Fruit fly (Drosophila melanogaster) whole organism, embryonic: ENCODE data around the gene mrva.

Experiments
- Antp ChIP-seq: fragments of 200-800 bp; sonication (Bioruptor generic); optimal IDR thresholded peaks from 3 replicates; lab custom pipeline; 2016; ENCODE audit warnings: missing biosample characterization, missing genetic modification characterization
- Asciz ChIP-seq: fragments of 200-800 bp; sonication (Bioruptor generic); optimal IDR thresholded peaks from 2 replicates; lab custom pipeline; 2017; ENCODE audit warnings: missing biosample characterization, mild to moderate bottlenecking, missing genetic modification characterization, missing genetic modification reagents
- B-H2 ChIP-seq: fragments of 200-800 bp; sonication (Bioruptor generic); optimal IDR thresholded peaks from 2 replicates; lab custom pipeline; 2018; ENCODE audit warnings: missing biosample characterization, mild to moderate bottlenecking, missing genetic modification characterization
- C15 ChIP-seq: fragments of 200-800 bp; sonication (Bioruptor generic); IDR thresholded peaks from 3 replicates; pipeline ENCODE4 v1.3.6; 2022; ENCODE audit warnings: missing biosample characterization, missing genetic modification characterization
- CG10979 ChIP-seq: fragments of 200-800 bp; sonication (Bioruptor generic); optimal IDR thresholded peaks from 2 replicates; lab custom pipeline; 2018; ENCODE audit warnings: missing biosample characterization, mild to moderate bottlenecking, missing genetic modification characterization, moderate library complexity
- CG12219 ChIP-seq: fragments of 200-800 bp; sonication (Bioruptor generic); optimal IDR thresholded peaks from 3 replicates; lab custom pipeline; 2018; ENCODE audit warnings: missing biosample characterization, mild to moderate bottlenecking, missing genetic modification characterization
- CG1233 ChIP-seq: fragments of 200-800 bp; sonication (Bioruptor generic); optimal IDR thresholded peaks from 4 replicates; lab custom pipeline; 2018; ENCODE audit warnings: missing biosample characterization, mild to moderate bottlenecking, missing genetic modification characterization
- CG12659 ChIP-seq: fragments of 200-800 bp; sonication (Bioruptor generic); optimal IDR thresholded peaks from 3 replicates; lab custom pipeline; 2017; ENCODE audit warnings: mild to moderate bottlenecking, missing biosample characterization, missing genetic modification reagents, missing genetic modification characterization
- CG13296 ChIP-seq: fragments of 200-800 bp; sonication (Bioruptor generic); optimal IDR thresholded peaks from 3 replicates; lab custom pipeline; 2018; ENCODE audit warnings: missing biosample characterization, mild to moderate bottlenecking, missing genetic modification characterization
- CG14965 ChIP-seq: fragments of 200-800 bp; sonication (Bioruptor generic); optimal IDR thresholded peaks from 2 replicates; lab custom pipeline; 2016; ENCODE audit warnings: missing biosample characterization, missing genetic modification characterization, borderline replicate concordance
- CG15073 ChIP-seq: fragments of 200-800 bp; sonication (Bioruptor generic); optimal IDR thresholded peaks from 2 replicates; lab custom pipeline; 2016; ENCODE audit warnings: missing biosample characterization, missing genetic modification characterization
- CG15269 ChIP-seq: fragments of 200-800 bp; sonication (Bioruptor generic); optimal IDR thresholded peaks from 2 replicates; lab custom pipeline; 2018; ENCODE audit warnings: missing biosample characterization, mild to moderate bottlenecking, missing genetic modification characterization, moderate library complexity
- CG1529 ChIP-seq: fragments of 200-800 bp; sonication (Bioruptor generic); optimal IDR thresholded peaks from 3 replicates; lab custom pipeline; 2018; ENCODE audit warnings: missing biosample characterization, missing genetic modification characterization
- CG17359 ChIP-seq: fragments of 200-800 bp; sonication (Bioruptor generic); optimal IDR thresholded peaks from 3 replicates; lab custom pipeline; 2018; ENCODE audit warnings: missing biosample characterization, mild to moderate bottlenecking, missing genetic modification characterization, moderate library complexity
- CG34376 ChIP-seq: fragments of 200-800 bp; sonication (Bioruptor generic); optimal IDR thresholded peaks from 2 replicates; lab custom pipeline; 2018; ENCODE audit warnings: missing biosample characterization, mild to moderate bottlenecking, missing genetic modification characterization
- CG3995 ChIP-seq: fragments of 200-800 bp; sonication (Bioruptor generic); optimal IDR thresholded peaks from 3 replicates; lab custom pipeline; 2016; ENCODE audit warnings: missing biosample characterization, missing genetic modification characterization
- CG4282 ChIP-seq: fragments of 200-800 bp; sonication (Bioruptor generic); optimal IDR thresholded peaks from 2 replicates; lab custom pipeline; 2016; ENCODE audit warnings: missing biosample characterization, missing genetic modification characterization
- CG43689 ChIP-seq: fragments of 200-800 bp; sonication (Bioruptor generic); IDR thresholded peaks from 2 replicates; pipeline ENCODE4 v1.3.6; 2022; ENCODE audit warnings: missing biosample characterization, missing genetic modification characterization
- CHES-1-like ChIP-seq: fragments of 200-800 bp; sonication (Bioruptor generic); optimal IDR thresholded peaks from 2 replicates; lab custom pipeline; 2016; ENCODE audit warnings: missing biosample characterization, missing genetic modification characterization
- CrebB ChIP-seq: fragments of 200-800 bp; sonication (Bioruptor generic); optimal IDR thresholded peaks from 3 replicates; lab custom pipeline; 2018; ENCODE audit warnings: missing biosample characterization, mild to moderate bottlenecking, missing genetic modification characterization
- D19B ChIP-seq: fragments of 200-800 bp; sonication (Bioruptor generic); optimal IDR thresholded peaks from 2 replicates; lab custom pipeline; 2017; ENCODE audit warnings: missing biosample characterization, mild to moderate bottlenecking, missing genetic modification characterization
- E2f1 ChIP-seq: fragments of 200-800 bp; sonication (Bioruptor generic); IDR thresholded peaks from 2 replicates; pipeline ENCODE4 v1.3.6; 2022; ENCODE audit warnings: missing biosample characterization, missing genetic modification characterization
- Ets97D ChIP-seq: fragments of 200-800 bp; sonication (Bioruptor generic); optimal IDR thresholded peaks from 3 replicates; lab custom pipeline; 2016; ENCODE audit warnings: missing biosample characterization, missing genetic modification characterization
- Gug ChIP-seq: fragments of 200-800 bp; sonication (Bioruptor generic); IDR thresholded peaks from 4 replicates; pipeline ENCODE4 v1.3.6; 2022; ENCODE audit warnings: missing biosample characterization, missing genetic modification characterization
- NFAT ChIP-seq: fragments of 200-800 bp; sonication (Bioruptor generic); IDR thresholded peaks from 2 replicates; pipeline ENCODE4 v1.3.6; 2022; ENCODE audit warnings: missing biosample characterization, missing genetic modification characterization
- NK7.1 ChIP-seq: fragments of 200-800 bp; sonication (Bioruptor generic); optimal IDR thresholded peaks from 3 replicates; lab custom pipeline; 2016; ENCODE audit warnings: missing biosample characterization, missing genetic modification characterization
- NfI ChIP-seq: fragments of 200-800 bp; sonication (Bioruptor generic); optimal IDR thresholded peaks from 3 replicates; lab custom pipeline; 2018; ENCODE audit warnings: missing biosample characterization, mild to moderate bottlenecking, missing genetic modification characterization, moderate library complexity
- Sox102F ChIP-seq: fragments of 200-800 bp; sonication (Bioruptor generic); optimal IDR thresholded peaks from 2 replicates; lab custom pipeline; 2018; ENCODE audit warnings: missing biosample characterization, mild to moderate bottlenecking, missing genetic modification characterization, moderate library complexity
- Tbp ChIP-seq: fragments of >200 bp; optimal IDR thresholded peaks from 2 replicates; lab custom pipeline; 2018; ENCODE audit warnings: missing biosample characterization, missing genetic modification characterization
- ara ChIP-seq: fragments of 200-800 bp; sonication (Bioruptor generic); IDR thresholded peaks from 2 replicates; pipeline ENCODE4 v1.3.6; 2022; ENCODE audit warnings: missing biosample characterization, missing genetic modification characterization
- bbx ChIP-seq: fragments of 200-800 bp; sonication (Bioruptor generic); IDR thresholded peaks from 2 replicates; pipeline ENCODE4 v1.3.6; 2022; ENCODE audit warnings: missing biosample characterization, missing genetic modification characterization; ENCODE audit not compliant: partially characterized antibody
- chn ChIP-seq: fragments of 200-800 bp; sonication (Bioruptor generic); optimal IDR thresholded peaks from 2 replicates; lab custom pipeline; 2016; ENCODE audit warnings: missing biosample characterization, missing genetic modification characterization
- ci ChIP-seq: fragments of 200-800 bp; sonication (Bioruptor generic); IDR thresholded peaks from 3 replicates; pipeline ENCODE4 v1.3.6; 2022; ENCODE audit warnings: missing biosample characterization, missing genetic modification characterization
- dmrt11E ChIP-seq: fragments of 200-800 bp; sonication (Bioruptor generic); optimal IDR thresholded peaks from 3 replicates; lab custom pipeline; 2018; ENCODE audit warnings: missing biosample characterization, mild to moderate bottlenecking, missing genetic modification characterization, moderate library complexity
- dmrt99B ChIP-seq: fragments of 200-800 bp; sonication (Bioruptor generic); optimal IDR thresholded peaks from 2 replicates; lab custom pipeline; 2018; ENCODE audit warnings: missing biosample characterization, mild to moderate bottlenecking, missing genetic modification characterization, moderate library complexity
- grn ChIP-seq: fragments of 200-800 bp; sonication (Bioruptor generic); optimal IDR thresholded peaks from 3 replicates; lab custom pipeline; 2017; ENCODE audit warnings: missing biosample characterization, missing genetic modification characterization
- hkb ChIP-seq, 2 experiments: fragments of 200-800 bp in 1 of 2; fragments of >200 bp in 1 of 2; sonication (Bioruptor generic) in 1 of 2; IDR thresholded peaks in 1 of 2; optimal IDR thresholded peaks in 1 of 2; 2 replicates each; pipeline versions ENCODE4 v1.3.6 to Lab custom; 2017 to 2022; ENCODE audit warnings: missing biosample characterization in 1 of 2, missing genetic modification characterization in 1 of 2
- lov ChIP-seq, 2 experiments: fragments of 200-800 bp in 1 of 2; fragments of >200 bp in 1 of 2; sonication (Bioruptor generic) in 1 of 2; IDR thresholded peaks in 1 of 2; optimal IDR thresholded peaks in 1 of 2; 2 replicates in 1 of 2; 3 replicates in 1 of 2; pipeline versions ENCODE4 v1.3.6 to Lab custom; 2017 to 2022; ENCODE audit warnings: missing biosample characterization in 1 of 2, missing genetic modification characterization in 1 of 2
- luna ChIP-seq: fragments of 200-800 bp; sonication (Bioruptor generic); optimal IDR thresholded peaks from 2 replicates; lab custom pipeline; 2016; ENCODE audit warnings: missing biosample characterization, missing genetic modification characterization
- mirr ChIP-seq: fragments of 200-800 bp; sonication (Bioruptor generic); optimal IDR thresholded peaks from 3 replicates; lab custom pipeline; 2018; ENCODE audit warnings: missing biosample characterization, mild to moderate bottlenecking, missing genetic modification characterization
- nerfin-1 ChIP-seq: fragments of 200-800 bp; sonication (Bioruptor generic); optimal IDR thresholded peaks from 3 replicates; lab custom pipeline; 2019; ENCODE audit warnings: missing biosample characterization, mild to moderate bottlenecking, missing genetic modification characterization, moderate library complexity
- odd ChIP-seq: fragments of 200-800 bp; sonication (Bioruptor generic); optimal IDR thresholded peaks from 2 replicates; lab custom pipeline; 2017; ENCODE audit warnings: missing biosample characterization, mild to moderate bottlenecking, missing genetic modification characterization
- pan ChIP-seq, 4 experiments: fragments of >200 bp in 3 of 4; fragments of 200-800 bp in 1 of 4; sonication (Bioruptor generic) in 1 of 4; optimal IDR thresholded peaks in 3 of 4; IDR thresholded peaks in 1 of 4; 2 replicates each; pipeline versions ENCODE4 v1.3.6 to Lab custom; 2017 to 2022; ENCODE audit warnings: missing biosample characterization in 2 of 4, missing genetic modification characterization in 2 of 4, mixed read lengths in 1 of 4
- pros ChIP-seq: fragments of 200-800 bp; sonication (Bioruptor generic); optimal IDR thresholded peaks from 3 replicates; lab custom pipeline; 2019; ENCODE audit warnings: missing biosample characterization, mild to moderate bottlenecking, missing genetic modification characterization, moderate library complexity
- pum ChIP-seq: fragments of 200-800 bp; sonication (Bioruptor generic); optimal IDR thresholded peaks from 2 replicates; lab custom pipeline; 2016; ENCODE audit warnings: missing biosample characterization, missing genetic modification characterization
- row ChIP-seq: fragments of 200-800 bp; sonication (Bioruptor generic); IDR thresholded peaks from 3 replicates; pipeline ENCODE4 v1.3.6; 2022; ENCODE audit warnings: missing biosample characterization, missing genetic modification characterization
- sc ChIP-seq, 3 experiments: fragments of >200 bp in 2 of 3; fragments of 200-800 bp in 1 of 3; sonication (Bioruptor generic) in 1 of 3; optimal IDR thresholded peaks; 2 replicates in 2 of 3; 3 replicates in 1 of 3; lab custom pipeline; 2017; ENCODE audit warnings: mild to moderate bottlenecking in 1 of 3, missing biosample characterization in 1 of 3, missing genetic modification characterization in 1 of 3, missing genetic modification reagents in 1 of 3
- sens ChIP-seq: fragments of 200-800 bp; sonication (Bioruptor generic); peaks from one replicate; lab custom pipeline; 2016; ENCODE audit warnings: missing biosample characterization, missing genetic modification characterization
- seq ChIP-seq: fragments of 200-800 bp; sonication (Bioruptor generic); IDR thresholded peaks from 2 replicates; pipeline ENCODE4 v1.3.6; 2022; ENCODE audit warnings: missing biosample characterization, missing genetic modification characterization

The mrva gene

DNA sequence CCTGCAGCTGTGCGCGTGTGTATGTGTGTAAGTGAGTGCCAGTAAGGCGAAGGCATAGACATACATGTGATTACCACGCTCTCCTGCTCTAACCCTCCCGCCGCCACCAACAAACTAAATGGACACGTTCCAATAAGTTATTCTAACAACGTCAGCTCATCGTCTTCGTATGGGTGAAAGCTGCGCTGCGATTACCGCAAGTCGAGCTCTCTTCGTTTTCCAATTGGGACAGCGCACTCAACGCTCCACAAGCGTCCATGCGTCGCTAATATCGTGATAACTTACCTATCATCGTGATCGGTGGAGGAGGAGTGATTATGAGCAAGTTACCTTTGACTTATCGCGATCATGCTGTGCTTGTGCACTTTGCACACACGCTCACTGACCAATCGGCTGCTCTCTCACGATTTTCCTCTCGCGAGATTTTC, 32.5 kb upstream of the mrva start (continued):
- TF ChIP-seq ci (GFP tag; lab: Robert Waterston, UW) = peak; percentile 59; the same call in 2 of the 3 replicates
- TF ChIP-seq NFAT (GFP tag; lab: Robert Waterston, UW) = no peak
- peak; percentile 94 for TF ChIP-seq grn (GFP tag; lab: Kevin White, UChicago)
- TF ChIP-seq CG12659 (GFP tag; lab: Kevin White, UChicago) = no peak
- no peak for TF ChIP-seq B-H2 (GFP tag; lab: Kevin White, UChicago)
- TF ChIP-seq pum (GFP tag; lab: Kevin White, UChicago) = no peak
- no peak for TF ChIP-seq CG1233
- peak; percentile 53 for TF ChIP-seq nerfin-1 (tag; lab: Kevin White, UChicago)
- TF ChIP-seq CG10979 (tag; lab: Kevin White, UChicago) = peak; percentile 0
- peak; percentile 16; the same call in 1 of the 2 replicates for TF ChIP-seq bbx (GFP tag; lab: Robert Waterston, UW)
- no peak for TF ChIP-seq Gug (GFP tag; lab: Robert Waterston, UW)
- TF ChIP-seq CHES-1-like (GFP tag; lab: Kevin White, UChicago) = no peak
- no peak for TF ChIP-seq odd (GFP tag; lab: Kevin White, UChicago)
- no peak for TF ChIP-seq Ets97D
- TF ChIP-seq sc (optimal IDR thresholded peaks at IDR 0.05; lab: Kevin White, UChicago) = no peak
- no peak for TF ChIP-seq sc (GFP tag; optimal IDR thresholded peaks at IDR 0.05; lab: Kevin White, UChicago)
- peak; percentile 59 for TF ChIP-seq Asciz (GFP tag; lab: Kevin White, UChicago)
- no peak for TF ChIP-seq C15 (GFP tag; lab: Robert Waterston, UW)
- TF ChIP-seq Tbp (GFP tag; lab: Kevin White, UChicago) = no peak
- TF ChIP-seq luna (GFP tag; lab: Kevin White, UChicago) = no peak
- TF ChIP-seq CG14965 (GFP tag; lab: Kevin White, UChicago) = no peak
- peak; percentile 17 for TF ChIP-seq CG13296 (GFP tag; lab: Kevin White, UChicago)
- TF ChIP-seq lov (optimal IDR thresholded peaks at IDR 0.05; lab: Kevin White, UChicago) = no peak
- 0 out of 3 replicates have a peak, but pooled peaks have one; percentile 42 for TF ChIP-seq lov (GFP tag; IDR thresholded peaks at IDR 0.05; lab: Robert Waterston, UW)
- no peak for TF ChIP-seq NK7.1
- TF ChIP-seq CG15269 (tag; lab: Kevin White, UChicago) = peak; percentile 8
- no peak for TF ChIP-seq CrebB
- no peak for TF ChIP-seq D19B (GFP tag; lab: Kevin White, UChicago)
- TF ChIP-seq dmrt99B (tag; lab: Kevin White, UChicago) = peak; percentile 32
- peak; percentile 69 for TF ChIP-seq pros (GFP tag; lab: Kevin White, UChicago)
- no peak for TF ChIP-seq CG43689
- TF ChIP-seq CG34376 (GFP tag; lab: Kevin White, UChicago) = peak; percentile 69
- no peak for TF ChIP-seq CG15073 (GFP tag; lab: Kevin White, UChicago)
- no peak for TF ChIP-seq dmrt11E (tag; lab: Kevin White, UChicago)
- TF ChIP-seq CG3995 (GFP tag; lab: Kevin White, UChicago) = peak; percentile 75
- no peak for TF ChIP-seq Sox102F (GFP tag; lab: Kevin White, UChicago)
- no peak for TF ChIP-seq E2f1
- peak; percentile 46; the same call in 2 of the 3 replicates for TF ChIP-seq row (GFP tag; lab: Robert Waterston, UW)
- no peak for TF ChIP-seq CG12219 (GFP tag; lab: Kevin White, UChicago)
- peak; percentile 75 for TF ChIP-seq CG17359 (tag; lab: Kevin White, UChicago)
- TF ChIP-seq ara (GFP tag; lab: Robert Waterston, UW) = peak; percentile 46
- no peak for TF ChIP-seq Antp (GFP tag; lab: Kevin White, UChicago)
- peak; percentile 23 for TF ChIP-seq mirr (GFP tag; lab: Kevin White, UChicago)
- peak; percentile 71 for TF ChIP-seq sens (GFP tag; lab: Kevin White, UChicago)
- no peak for TF ChIP-seq NfI
- TF ChIP-seq chn (GFP tag; lab: Kevin White, UChicago) = no peak
- no peak for TF ChIP-seq hkb (optimal IDR thresholded peaks at IDR 0.05; lab: Kevin White, UChicago)
- peak; percentile 88 for TF ChIP-seq hkb (GFP tag; IDR thresholded peaks at IDR 0.05; lab: Robert Waterston, UW)
- TF ChIP-seq pan (optimal IDR thresholded peaks at IDR 0.05; lab: Kevin White, UChicago) = no peak
- peak in 1 of 2 experiments; percentile 56 for TF ChIP-seq pan (GFP tag; optimal IDR thresholded peaks at IDR 0.05 in 1 of 2, IDR thresholded peaks at IDR 0.05 in 1 of 2)
- TF ChIP-seq CG4282 (GFP tag; lab: Kevin White, UChicago) = no peak
- TF ChIP-seq seq (GFP tag; lab: Robert Waterston, UW) = no peak
- no peak for TF ChIP-seq CG1529 (GFP tag; lab: Kevin White, UChicago)
